Fruit fly (Drosophila melanogaster): ENCODE measurements around the gene CtsL4.

Gene CtsL4

dm6 chr2L:10334854-10335277, 21.5 kb downstream of the CtsL4 start (continued):
- TF ChIP-seq vnd (GFP tag; IDR thresholded peaks at IDR 0.05; ENCODE audit: partially characterized antibody), result no peak; the same call in 2 of the 3 replicates
- TF ChIP-seq lilli (GFP tag; optimal IDR thresholded peaks at IDR 0.05), result peak; percentile 51
- peak; percentile 75 for TF ChIP-seq CG12219 (GFP tag; optimal IDR thresholded peaks at IDR 0.05)
- no peak for TF ChIP-seq CG3726 (GFP tag; IDR thresholded peaks at IDR 0.05)
- peak; percentile 65 for TF ChIP-seq CG4707 (GFP tag; optimal IDR thresholded peaks at IDR 0.05)
- TF ChIP-seq ranshi (GFP tag; IDR thresholded peaks at IDR 0.05), result peak; percentile 46; the same call in 1 of the 2 replicates
- TF ChIP-seq CG42726 (GFP tag; IDR thresholded peaks at IDR 0.05; ENCODE audit: partially characterized antibody), result peak; percentile 28; the same call in 1 of the 2 replicates
- no peak; the same call in 1 of the 2 replicates for TF ChIP-seq chm (GFP tag; IDR thresholded peaks at IDR 0.05)
- TF ChIP-seq croc (GFP tag; conservative IDR thresholded peaks at IDR 0.05), result no peak
- TF ChIP-seq CG10959 (GFP tag; IDR thresholded peaks at IDR 0.05), result no peak
- peak; percentile 16 for TF ChIP-seq pb (GFP tag; optimal IDR thresholded peaks at IDR 0.05)
- no peak for TF ChIP-seq peb (GFP tag; IDR thresholded peaks at IDR 0.05)
- peak; percentile 34 for TF ChIP-seq gfzf (GFP tag; optimal IDR thresholded peaks at IDR 0.05)
- peak; percentile 97 for TF ChIP-seq CG11696 (GFP tag; IDR thresholded peaks at IDR 0.05)
- no peak for TF ChIP-seq Kr (GFP tag; optimal IDR thresholded peaks at IDR 0.05)
- TF ChIP-seq Max (GFP tag; optimal IDR thresholded peaks at IDR 0.05), result peak; percentile 6
- peak; percentile 35; the same call in 1 of the 2 replicates for TF ChIP-seq Ptx1 (GFP tag; IDR thresholded peaks at IDR 0.05)
- TF ChIP-seq Abd-B (GFP tag; optimal IDR thresholded peaks at IDR 0.05), result no peak
- no peak for TF ChIP-seq CG10565 (GFP tag; optimal IDR thresholded peaks at IDR 0.05)
- peak; percentile 46 for TF ChIP-seq CG12391 (tag; optimal IDR thresholded peaks at IDR 0.05)
- no peak for TF ChIP-seq fru (optimal IDR thresholded peaks at IDR 0.05)
- TF ChIP-seq CG17802 (tag; optimal IDR thresholded peaks at IDR 0.05), result no peak
- TF ChIP-seq lab (GFP tag; optimal IDR thresholded peaks at IDR 0.05), result peak; percentile 93
- TF ChIP-seq NC2β (GFP tag; optimal IDR thresholded peaks at IDR 0.05), result peak; percentile 55
- peak; percentile 64 for TF ChIP-seq CG10147 (GFP tag; optimal IDR thresholded peaks at IDR 0.05)
- no peak for TF ChIP-seq B-H1 (GFP tag; IDR thresholded peaks at IDR 0.05)
- TF ChIP-seq CG4424 (GFP tag; optimal IDR thresholded peaks at IDR 0.05), result peak; percentile 36
- TF ChIP-seq Jarid2 (GFP tag; optimal IDR thresholded peaks at IDR 0.05), result no peak
- peak; percentile 93 for TF ChIP-seq CG13894 (tag; optimal IDR thresholded peaks at IDR 0.05)
- TF ChIP-seq CG6765 (GFP tag; optimal IDR thresholded peaks at IDR 0.05), result peak; percentile 77
- TF ChIP-seq ewg (GFP tag; optimal IDR thresholded peaks at IDR 0.05), result peak; percentile 26
- TF ChIP-seq CG3281 (GFP tag; optimal IDR thresholded peaks at IDR 0.05), result peak; percentile 76
- TF ChIP-seq emc (GFP tag; optimal IDR thresholded peaks at IDR 0.05), result no peak
- no peak for TF ChIP-seq toy (GFP tag; IDR thresholded peaks at IDR 0.05)
- peak; percentile 52 for TF ChIP-seq Nf-YB (GFP tag; optimal IDR thresholded peaks at IDR 0.05)
- peak; percentile 30; the same call in 1 of the 3 replicates for TF ChIP-seq CG11695 (GFP tag; IDR thresholded peaks at IDR 0.05)
- TF ChIP-seq Gsc (GFP tag; IDR thresholded peaks at IDR 0.05), result no peak
- peak; percentile 69 for TF ChIP-seq Scr (GFP tag; IDR thresholded peaks at IDR 0.05; ENCODE audit: partially characterized antibody)
- TF ChIP-seq gcm (GFP tag; optimal IDR thresholded peaks at IDR 0.05), result peak; percentile 34
- no peak; the same call in 2 of the 3 replicates for TF ChIP-seq tgo (GFP tag; IDR thresholded peaks at IDR 0.05)
- peak; percentile 5 for TF ChIP-seq btn (GFP tag; optimal IDR thresholded peaks at IDR 0.05)
- TF ChIP-seq Dip2 (GFP tag; IDR thresholded peaks at IDR 0.05), result no peak
- TF ChIP-seq CG11560 (tag; IDR thresholded peaks at IDR 0.05), result no peak
- peak; percentile 41 for TF ChIP-seq Atf-2 (GFP tag; optimal IDR thresholded peaks at IDR 0.05)
- TF ChIP-seq fd3F (GFP tag; optimal IDR thresholded peaks at IDR 0.05), result peak; percentile 24
- no peak for TF ChIP-seq CG16779 (GFP tag; IDR thresholded peaks at IDR 0.05)
- TF ChIP-seq sc (optimal IDR thresholded peaks at IDR 0.05), result no peak
- peak; percentile 11 for TF ChIP-seq sc (GFP tag; optimal IDR thresholded peaks at IDR 0.05)
- TF ChIP-seq kni (GFP tag; optimal IDR thresholded peaks at IDR 0.05), result peak; percentile 98
- no peak for TF ChIP-seq E2f1 (GFP tag; IDR thresholded peaks at IDR 0.05)
- no peak for TF ChIP-seq pum (GFP tag; optimal IDR thresholded peaks at IDR 0.05)
